Worm (Caenorhabditis elegans) whole organism, mixed stage, embryonic: ENCODE measurements around the gene srt-44.

Experiments
- M03D4.4 ChIP-seq: sonication (generic microtip); optimal IDR thresholded peaks from 2 replicates; lab custom pipeline; 2017; ENCODE audit warnings: mild to moderate bottlenecking, missing genetic modification characterization, missing compliant biosample characterization
- bed-3 ChIP-seq: fragments of 200-800 bp; sonication (Bioruptor generic); optimal IDR thresholded peaks from 3 replicates; lab custom pipeline; 2018; ENCODE audit warnings: mild to moderate bottlenecking, missing genetic modification characterization, moderate library complexity, missing compliant biosample characterization
- blmp-1 ChIP-seq: fragments of 150-350 bp; optimal IDR thresholded peaks from 2 replicates; lab custom pipeline; 2014; ENCODE audit warnings: missing biosample characterization, missing genetic modification characterization
- ceh-39 ChIP-seq: fragments of 150-350 bp; optimal IDR thresholded peaks from 2 replicates; lab custom pipeline; 2014; ENCODE audit warnings: missing biosample characterization, missing genetic modification characterization
- ceh-43 ChIP-seq: fragments of 200-800 bp; sonication (Bioruptor generic); optimal IDR thresholded peaks from 2 replicates; lab custom pipeline; 2018; ENCODE audit warnings: mild to moderate bottlenecking, missing genetic modification characterization, moderate library complexity, missing compliant biosample characterization
- ceh-83 ChIP-seq: fragments of 200-800 bp; sonication (Bioruptor generic); optimal IDR thresholded peaks from 2 replicates; lab custom pipeline; 2018; ENCODE audit warnings: mild to moderate bottlenecking, missing genetic modification characterization, missing compliant biosample characterization
- ces-1 ChIP-seq: fragments of 150-350 bp; optimal IDR thresholded peaks from 2 replicates; lab custom pipeline; 2014; ENCODE audit warnings: missing biosample characterization, missing genetic modification reagents, missing genetic modification characterization
- cnd-1 ChIP-seq: fragments of 200-800 bp; sonication (Bioruptor generic); optimal IDR thresholded peaks from 2 replicates; lab custom pipeline; 2018; ENCODE audit warnings: mild to moderate bottlenecking, missing genetic modification characterization, missing compliant biosample characterization
- drap-1 ChIP-seq: fragments of 200-800 bp; sonication (Bioruptor generic); optimal IDR thresholded peaks from 3 replicates; lab custom pipeline; 2018; ENCODE audit warnings: mild to moderate bottlenecking, missing genetic modification characterization, missing compliant biosample characterization
- elt-1 ChIP-seq: sonication (generic microtip); optimal IDR thresholded peaks from 2 replicates; lab custom pipeline; 2017; ENCODE audit warnings: missing genetic modification characterization, mild to moderate bottlenecking, missing compliant biosample characterization, antibody characterized with exemption, moderate library complexity, borderline replicate concordance; ENCODE audit not compliant: insufficient read depth
- elt-3 ChIP-seq: fragments of 150-350 bp; optimal IDR thresholded peaks from 2 replicates; lab custom pipeline; 2014; ENCODE audit warnings: missing biosample characterization, missing genetic modification characterization
- ham-2 ChIP-seq: fragments of 200-800 bp; sonication (Bioruptor generic); optimal IDR thresholded peaks from 2 replicates; lab custom pipeline; 2018; ENCODE audit warnings: mild to moderate bottlenecking, missing genetic modification characterization, missing compliant biosample characterization
- hlh-1 ChIP-seq: fragments of 150-350 bp; optimal IDR thresholded peaks from 2 replicates; lab custom pipeline; 2014; ENCODE audit warnings: missing biosample characterization, missing genetic modification reagents, missing genetic modification characterization
- lin-13 ChIP-seq: fragments of 150-350 bp; optimal IDR thresholded peaks from 2 replicates; lab custom pipeline; 2014; ENCODE audit warnings: missing biosample characterization, missing genetic modification characterization
- lin-32 ChIP-seq: fragments of 200-800 bp; sonication (Bioruptor generic); optimal IDR thresholded peaks from 2 replicates; lab custom pipeline; 2018; ENCODE audit warnings: mild to moderate bottlenecking, missing genetic modification characterization, missing compliant biosample characterization
- mab-5 ChIP-seq: fragments of 150-350 bp; optimal IDR thresholded peaks from 2 replicates; lab custom pipeline; 2014; ENCODE audit warnings: missing biosample characterization, missing genetic modification characterization
- mep-1 ChIP-seq: fragments of 150-350 bp; optimal IDR thresholded peaks from 2 replicates; lab custom pipeline; 2017; ENCODE audit warnings: missing biosample characterization, missing genetic modification reagents, missing genetic modification characterization, inconsistent platforms
- nhr-12 ChIP-seq: fragments of 150-350 bp; optimal IDR thresholded peaks from 2 replicates; lab custom pipeline; 2014; ENCODE audit warnings: missing biosample characterization, missing genetic modification characterization
- nhr-2 ChIP-seq: fragments of 150-350 bp; optimal IDR thresholded peaks from 2 replicates; lab custom pipeline; 2014; ENCODE audit warnings: missing biosample characterization, missing genetic modification characterization
- nhr-237 ChIP-seq: fragments of 150-350 bp; optimal IDR thresholded peaks from 2 replicates; lab custom pipeline; 2014; ENCODE audit warnings: missing biosample characterization, missing genetic modification characterization
- nhr-28 ChIP-seq: fragments of 150-350 bp; optimal IDR thresholded peaks from 2 replicates; lab custom pipeline; 2014; ENCODE audit warnings: missing biosample characterization, missing genetic modification characterization
- nhr-76 ChIP-seq: sonication (generic microtip); optimal IDR thresholded peaks from 2 replicates; lab custom pipeline; 2017; ENCODE audit warnings: missing biosample characterization, missing genetic modification characterization
- pha-4 ChIP-seq: fragments of 150-350 bp; optimal IDR thresholded peaks from 2 replicates; lab custom pipeline; 2018; ENCODE audit warnings: missing biosample characterization, missing genetic modification reagents, missing genetic modification characterization
- sem-2 ChIP-seq: fragments of 200-800 bp; sonication (Bioruptor generic); optimal IDR thresholded peaks from 2 replicates; lab custom pipeline; 2018; ENCODE audit warnings: mild to moderate bottlenecking, missing genetic modification characterization, missing compliant biosample characterization
- snpc-4 ChIP-seq: fragments of 150-350 bp; optimal IDR thresholded peaks from 2 replicates; lab custom pipeline; 2014; ENCODE audit warnings: missing biosample characterization, missing genetic modification characterization
- sptf-1 ChIP-seq: sonication (generic microtip); optimal IDR thresholded peaks from 2 replicates; lab custom pipeline; 2017; ENCODE audit warnings: mild to moderate bottlenecking, missing genetic modification characterization, moderate library complexity, missing compliant biosample characterization
- tbx-8 ChIP-seq: fragments of 200-800 bp; sonication (Bioruptor generic); optimal IDR thresholded peaks from 2 replicates; lab custom pipeline; 2018; ENCODE audit warnings: mild to moderate bottlenecking, missing genetic modification characterization, moderate library complexity, missing compliant biosample characterization
- unc-120 ChIP-seq: sonication (generic microtip); optimal IDR thresholded peaks from 2 replicates; lab custom pipeline; 2017; ENCODE audit warnings: missing genetic modification characterization, missing compliant biosample characterization; ENCODE audit not compliant: poor library complexity, severe bottlenecking
- unc-39 ChIP-seq: fragments of 150-350 bp; optimal IDR thresholded peaks from 2 replicates; lab custom pipeline; 2014; ENCODE audit warnings: missing biosample characterization, missing genetic modification characterization
- ztf-11 ChIP-seq: fragments of 150-350 bp; optimal IDR thresholded peaks from 2 replicates; lab custom pipeline; 2014; ENCODE audit warnings: missing biosample characterization, missing genetic modification characterization

The srt-44 gene

DNA sequence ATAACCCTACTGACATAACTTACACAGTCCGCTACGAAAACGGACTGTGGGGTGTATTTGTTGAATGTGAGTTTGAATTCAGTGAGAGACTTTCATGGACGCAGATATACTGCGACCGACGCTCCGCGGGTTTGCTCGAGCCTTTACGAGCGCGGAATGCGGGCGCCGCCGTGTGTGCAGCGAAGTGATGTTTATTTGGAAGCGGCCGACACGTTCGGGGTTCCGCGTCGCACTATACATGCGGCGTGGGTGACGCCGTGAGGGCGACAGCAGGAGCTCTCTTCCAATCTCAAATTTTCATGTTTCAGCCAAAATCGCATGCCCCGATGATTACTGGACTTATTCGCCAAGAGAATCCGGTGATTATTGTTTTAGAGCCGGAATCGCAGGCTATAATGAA lies 15.8 kb downstream of the srt-44 start:
- TF ChIP-seq ceh-39 (tag; lab: Kevin White, UChicago) (no peak), nhr-12 (no peak), elt-3 (tag; lab: Kevin White, UChicago) (no peak), sptf-1 (tag; lab: Kevin White, UChicago) (no peak), blmp-1 (tag; lab: Kevin White, UChicago) (no peak), drap-1 (GFP tag; lab: Kevin White, UChicago) (no peak), cnd-1 (tag; lab: Kevin White, UChicago) (no peak), nhr-76 (tag; lab: Kevin White, UChicago) (no peak), ztf-11 (tag; lab: Kevin White, UChicago) (no peak), hlh-1 (tag; lab: Kevin White, UChicago) (no peak)
- TF ChIP-seq, all 35 proteins: peak for 0

- TF ChIP-seq ztf-11 (tag; lab: Kevin White, UChicago) (no peak), M03D4.4 (no peak), nhr-28 (tag; lab: Kevin White, UChicago) (no peak), snpc-4 (tag; lab: Kevin White, UChicago) (no peak), hlh-1 (tag; lab: Kevin White, UChicago) (no peak), blmp-1 (tag; lab: Kevin White, UChicago) (no peak), ceh-39 (tag; lab: Kevin White, UChicago) (no peak), nhr-2 (tag; lab: Kevin White, UChicago) (no peak), ceh-83 (GFP tag; lab: Kevin White, UChicago) (no peak), unc-120 (no peak), bed-3 (no peak), lin-32 (GFP tag; lab: Kevin White, UChicago) (no peak), unc-39 (no peak), pha-4 (tag; lab: Kevin White, UChicago) (no peak), nhr-12 (no peak), mab-5 (tag; lab: Kevin White, UChicago) (no peak), mep-1 (no peak)
Measured at ce11 chrIV:15120746-15121145, 17.3 kb downstream of the srt-44 start, which contains the start of gene clec-189. Gene clec-189, plus strand, starts transcription at chrIV:15120837.

DNA sequence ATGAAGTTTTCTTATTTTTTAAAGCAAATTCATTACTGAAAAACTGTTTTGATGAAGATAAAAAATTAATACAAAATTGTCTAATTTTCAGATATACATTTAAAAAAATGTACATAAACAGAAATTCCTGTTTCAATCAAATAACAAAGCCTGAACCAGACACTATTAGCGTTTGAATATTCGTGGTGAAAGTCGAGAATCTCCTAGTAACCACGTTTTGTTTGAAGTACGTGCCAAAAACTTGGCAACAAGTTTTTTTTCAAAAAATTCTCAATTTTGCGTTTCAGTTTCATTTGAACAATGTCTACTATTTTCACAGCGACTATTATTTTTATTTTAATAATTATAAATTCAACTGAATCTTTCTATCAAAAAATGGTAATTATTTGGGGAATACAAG lies 19.5 kb downstream of the srt-44 start, which contains the start of gene M199.7:
Gene M199.7, plus strand, starts transcription at position 301 of the 400 bp plus-strand sequence.
- TF ChIP-seq elt-3 (tag; lab: Kevin White, UChicago) (no peak), nhr-28 (tag; lab: Kevin White, UChicago) (no peak), mep-1 (no peak), drap-1 (GFP tag; lab: Kevin White, UChicago) (no peak)

DNA sequence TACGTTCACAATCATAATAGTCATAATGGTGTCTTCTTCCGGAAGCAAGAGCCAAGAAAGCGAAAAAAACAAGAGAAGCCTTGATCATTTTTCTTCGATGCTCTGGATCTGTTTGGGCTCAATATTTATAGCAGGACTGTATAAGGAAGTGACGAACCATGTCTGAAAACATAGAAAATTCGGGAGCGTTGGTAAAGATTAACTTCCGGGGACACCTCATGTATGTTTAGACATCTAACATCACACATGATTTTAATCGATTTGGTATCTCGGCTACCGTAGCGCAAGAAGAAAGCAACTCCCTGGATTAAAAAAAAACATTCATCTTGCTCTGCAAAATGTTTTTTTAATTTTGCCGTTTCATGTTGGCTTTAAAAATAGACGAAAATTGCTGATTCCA lies 22.6 kb downstream of the srt-44 start, which contains the start of gene clec-190:
Gene clec-190, minus strand, starts transcription at position 101 of the 400 bp plus-strand sequence.
- TF ChIP-seq ztf-11 (tag; lab: Kevin White, UChicago), result no peak
- no peak for TF ChIP-seq ham-2
- TF ChIP-seq nhr-237 (tag; lab: Kevin White, UChicago), result no peak
- no peak for TF ChIP-seq nhr-12
- TF ChIP-seq nhr-76 (tag; lab: Kevin White, UChicago), result no peak
- no peak for TF ChIP-seq hlh-1 (tag; lab: Kevin White, UChicago)
- TF ChIP-seq tbx-8 (GFP tag; lab: Kevin White, UChicago), result no peak
- TF ChIP-seq ces-1 (GFP tag; lab: Kevin White, UChicago), result no peak
- no peak for TF ChIP-seq sem-2 (GFP tag; lab: Kevin White, UChicago)
- TF ChIP-seq ceh-39 (tag; lab: Kevin White, UChicago), result no peak
- TF ChIP-seq elt-3 (tag; lab: Kevin White, UChicago), result no peak
- no peak for TF ChIP-seq ceh-43 (GFP tag; lab: Kevin White, UChicago)
- TF ChIP-seq ceh-83 (GFP tag; lab: Kevin White, UChicago), result no peak
- TF ChIP-seq elt-1 (tag; lab: Kevin White, UChicago), result no peak
- TF ChIP-seq lin-13 (tag; lab: Kevin White, UChicago), result no peak

DNA sequence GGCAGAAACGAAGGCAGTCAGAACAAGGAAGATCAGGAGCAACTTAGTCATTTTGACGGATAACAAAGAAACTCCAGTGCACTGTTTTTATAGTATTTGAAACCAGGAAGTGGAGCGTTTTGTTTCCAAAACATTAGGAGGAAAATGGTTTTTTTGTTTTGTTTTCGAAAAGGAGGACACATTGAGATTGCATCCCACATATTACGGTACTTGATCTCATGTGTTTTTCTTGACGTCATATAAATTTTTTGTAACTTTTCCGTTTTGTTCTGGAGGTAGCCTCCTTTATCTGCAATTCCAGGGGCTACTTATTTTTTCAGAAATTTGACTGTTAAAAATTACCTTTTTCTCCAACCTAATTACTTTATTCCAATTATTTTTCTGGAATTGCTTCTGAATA lies 24.3 kb downstream of the srt-44 start, which contains the start of gene M199.9:
Gene M199.9, minus strand, starts transcription at position 101 of the 400 bp plus-strand sequence.
- TF ChIP-seq mep-1, result no peak
- no peak for TF ChIP-seq ceh-83 (GFP tag; lab: Kevin White, UChicago)
- TF ChIP-seq mab-5 (tag; lab: Kevin White, UChicago), result no peak
- TF ChIP-seq nhr-12, result no peak
- TF ChIP-seq sptf-1 (tag; lab: Kevin White, UChicago), result no peak
